Worm (Caenorhabditis elegans) whole organism, L4 larva: Measurements from ENCODE around the gene aman-1.
A peak's percentile ranks its signal among the peaks of the same experiment; 100 is the strongest.

Source experiments
- D1046.2 ChIP-seq: fragments of 200-800 bp; sonication (Bioruptor generic); IDR thresholded peaks from 2 replicates; pipeline ENCODE4 v1.3.6; 2022; ENCODE audit warnings: missing genetic modification characterization, missing compliant biosample characterization
- F26F4.8 ChIP-seq: fragments of 200-800 bp; sonication (Bioruptor generic); conservative IDR thresholded peaks from 2 replicates; pipeline ENCODE4 v1.3.6; 2022; ENCODE audit warnings: missing genetic modification characterization, missing compliant biosample characterization
- F49E8.2 ChIP-seq: sonication (generic microtip); optimal IDR thresholded peaks from 2 replicates; lab custom pipeline; 2016; ENCODE audit warnings: missing compliant biosample characterization, mild to moderate bottlenecking, missing genetic modification characterization, borderline replicate concordance
- T26A8.4 ChIP-seq: fragments of 200-800 bp; sonication (Bioruptor generic); IDR thresholded peaks from 2 replicates; pipeline ENCODE4 v1.3.6; 2022; ENCODE audit warnings: missing genetic modification characterization, missing compliant biosample characterization
- Y5F2A.4 ChIP-seq: fragments of 200-800 bp; sonication (Bioruptor generic); optimal IDR thresholded peaks from 2 replicates; lab custom pipeline; 2018; ENCODE audit warnings: mild to moderate bottlenecking, missing genetic modification characterization, missing compliant biosample characterization
- Y75B8A.6 ChIP-seq: fragments of 200-800 bp; sonication (Bioruptor generic); IDR thresholded peaks from 2 replicates; pipeline ENCODE4 v1.3.6; 2022; ENCODE audit warnings: missing genetic modification reagents, missing genetic modification characterization, missing compliant biosample characterization
- aly-2 ChIP-seq: sonication (generic microtip); optimal IDR thresholded peaks from 2 replicates; lab custom pipeline; 2018; ENCODE audit warnings: missing biosample characterization, missing genetic modification characterization
- ama-1 ChIP-seq: fragments of 150-350 bp; optimal IDR thresholded peaks from 2 replicates; lab custom pipeline; 2014; ENCODE audit warnings: inconsistent platforms, mixed read lengths
- arid-1 ChIP-seq: fragments of 200-800 bp; sonication (Bioruptor generic); conservative IDR thresholded peaks from 2 replicates; pipeline ENCODE4 v1.3.6; 2022; ENCODE audit warnings: missing genetic modification reagents, missing genetic modification characterization, missing compliant biosample characterization
- ceh-62 ChIP-seq: sonication (generic microtip); optimal IDR thresholded peaks from 2 replicates; lab custom pipeline; 2017; ENCODE audit warnings: missing biosample characterization, missing genetic modification characterization
- daf-12 ChIP-seq: fragments of 150-350 bp; optimal IDR thresholded peaks from 2 replicates; lab custom pipeline; 2014; ENCODE audit warnings: missing biosample characterization, missing genetic modification reagents, missing genetic modification characterization
- daf-16 ChIP-seq, 3 experiments: sonication (generic microtip); optimal IDR thresholded peaks; 2 replicates each; lab custom pipeline; 2016 to 2017; ENCODE audit warnings: missing genetic modification characterization in 3 of 3, missing genetic modification reagents in 3 of 3, mild to moderate bottlenecking in 2 of 3, missing compliant biosample characterization in 2 of 3, missing biosample characterization in 1 of 3, moderate library complexity in 1 of 3
- daf-19 ChIP-seq: fragments of 200-800 bp; sonication (Bioruptor generic); conservative IDR thresholded peaks from 2 replicates; pipeline ENCODE4 v1.3.6; 2022; ENCODE audit warnings: missing genetic modification characterization, missing compliant biosample characterization
- dmd-8 ChIP-seq: fragments of 200-800 bp; sonication (Bioruptor generic); IDR thresholded peaks from 2 replicates; pipeline ENCODE4 v1.3.6; 2022; ENCODE audit warnings: missing genetic modification characterization, missing compliant biosample characterization
- duxl-1 ChIP-seq: sonication (generic microtip); optimal IDR thresholded peaks from 2 replicates; lab custom pipeline; 2016; ENCODE audit warnings: mild to moderate bottlenecking, missing genetic modification characterization, moderate library complexity, missing compliant biosample characterization; ENCODE audit not compliant: poor library complexity
- dve-1 ChIP-seq: sonication (generic microtip); optimal IDR thresholded peaks from 2 replicates; lab custom pipeline; 2017; ENCODE audit warnings: antibody characterized with exemption, mild to moderate bottlenecking, missing genetic modification characterization, missing compliant biosample characterization; ENCODE audit not compliant: insufficient read depth
- egl-27 ChIP-seq: sonication (generic microtip); optimal IDR thresholded peaks from 3 replicates; lab custom pipeline; 2017; ENCODE audit warnings: missing biosample characterization, missing genetic modification reagents, missing genetic modification characterization
- fkh-10 ChIP-seq: fragments of 150-350 bp; optimal IDR thresholded peaks from 2 replicates; lab custom pipeline; 2014; ENCODE audit warnings: missing biosample characterization, missing genetic modification reagents, missing genetic modification characterization
- fos-1 ChIP-seq: fragments of 150-350 bp; optimal IDR thresholded peaks from 2 replicates; lab custom pipeline; 2014; ENCODE audit warnings: missing biosample characterization, missing genetic modification characterization
- gei-8 ChIP-seq: fragments of 200-800 bp; sonication (Bioruptor generic); optimal IDR thresholded peaks from 2 replicates; lab custom pipeline; 2018; ENCODE audit warnings: mild to moderate bottlenecking, missing genetic modification characterization, missing compliant biosample characterization
- hlh-11 ChIP-seq: fragments of 200-800 bp; sonication (Bioruptor generic); optimal IDR thresholded peaks from 2 replicates; lab custom pipeline; 2018; ENCODE audit warnings: mild to moderate bottlenecking, missing genetic modification characterization, missing compliant biosample characterization
- lim-7 ChIP-seq: fragments of 200-800 bp; sonication (Bioruptor generic); IDR thresholded peaks from 2 replicates; pipeline ENCODE4 v1.3.6; 2022; ENCODE audit warnings: missing genetic modification characterization, missing compliant biosample characterization
- lin-13 ChIP-seq: fragments of 150-350 bp; optimal IDR thresholded peaks from 2 replicates; lab custom pipeline; 2014; ENCODE audit warnings: missing biosample characterization, missing genetic modification reagents, missing genetic modification characterization
- lin-29 ChIP-seq: fragments of 200-800 bp; sonication (Bioruptor generic); IDR thresholded peaks from 2 replicates; pipeline ENCODE4 v1.3.6; 2022; ENCODE audit warnings: missing genetic modification reagents, missing genetic modification characterization, missing compliant biosample characterization
- lin-39 ChIP-seq: fragments of 150-350 bp; optimal IDR thresholded peaks from 2 replicates; lab custom pipeline; 2014; ENCODE audit warnings: missing biosample characterization, missing genetic modification reagents, missing genetic modification characterization
- lsy-2 ChIP-seq, 2 experiments: fragments of 150-350 bp in 1 of 2; sonication (generic microtip) in 1 of 2; optimal IDR thresholded peaks; 2 replicates each; lab custom pipeline; 2014 to 2017; ENCODE audit warnings: missing biosample characterization in 2 of 2, missing genetic modification characterization in 2 of 2
- madf-5 ChIP-seq, 2 experiments: fragments of 200-800 bp; sonication (Bioruptor generic); IDR thresholded peaks; 2 replicates each; pipeline ENCODE4 v1.3.6; 2022; ENCODE audit warnings: missing compliant biosample characterization in 2 of 2, missing genetic modification characterization in 2 of 2
- madf-9 ChIP-seq: fragments of 200-800 bp; sonication (Bioruptor generic); conservative IDR thresholded peaks from 2 replicates; pipeline ENCODE4 v1.3.6; 2022; ENCODE audit warnings: missing genetic modification reagents, missing genetic modification characterization, missing compliant biosample characterization
- mdt-29 ChIP-seq: fragments of 200-800 bp; sonication (Bioruptor generic); IDR thresholded peaks from 2 replicates; pipeline ENCODE4 v1.3.6; 2022; ENCODE audit warnings: missing genetic modification reagents, missing genetic modification characterization, missing compliant biosample characterization
- mep-1 ChIP-seq: fragments of 150-350 bp; sonication (generic microtip); optimal IDR thresholded peaks from 3 replicates; lab custom pipeline; 2014; ENCODE audit warnings: missing biosample characterization, missing genetic modification characterization
- nhr-237 ChIP-seq: sonication (generic microtip); optimal IDR thresholded peaks from 2 replicates; lab custom pipeline; 2017; ENCODE audit warnings: missing biosample characterization, missing genetic modification characterization
- nhr-42 ChIP-seq: fragments of 200-800 bp; sonication (Bioruptor generic); IDR thresholded peaks from 2 replicates; pipeline ENCODE4 v1.3.6; 2022; ENCODE audit warnings: missing genetic modification characterization, missing compliant biosample characterization
- nhr-48 ChIP-seq: sonication (generic microtip); optimal IDR thresholded peaks from 2 replicates; lab custom pipeline; 2016; ENCODE audit warnings: mild to moderate bottlenecking, missing genetic modification characterization, missing compliant biosample characterization
- nhr-76 ChIP-seq: fragments of 150-350 bp; optimal IDR thresholded peaks from 2 replicates; lab custom pipeline; 2014; ENCODE audit warnings: missing biosample characterization, missing genetic modification characterization
- pha-4 ChIP-seq, 2 experiments: fragments of 150-350 bp in 1 of 2; fragments of 200-800 bp in 1 of 2; sonication (Bioruptor generic) in 1 of 2; IDR thresholded peaks in 1 of 2; optimal IDR thresholded peaks in 1 of 2; 2 replicates each; pipeline versions ENCODE4 v1.3.6 to Lab custom; 2014 to 2022; ENCODE audit warnings: missing genetic modification characterization in 2 of 2, missing genetic modification reagents in 2 of 2, missing biosample characterization in 1 of 2, missing compliant biosample characterization in 1 of 2
- saeg-2 ChIP-seq: fragments of 200-800 bp; sonication (Bioruptor generic); IDR thresholded peaks from 2 replicates; pipeline ENCODE4 v1.3.6; 2022; ENCODE audit warnings: missing genetic modification reagents, missing genetic modification characterization, missing compliant biosample characterization
- set-16 ChIP-seq: fragments of 200-800 bp; sonication (Bioruptor generic); IDR thresholded peaks from 2 replicates; pipeline ENCODE4 v1.3.6; 2022; ENCODE audit warnings: missing genetic modification reagents, missing genetic modification characterization, missing compliant biosample characterization
- skn-1 ChIP-seq: fragments of 150-350 bp; optimal IDR thresholded peaks from 2 replicates; lab custom pipeline; 2014; ENCODE audit warnings: missing biosample characterization, missing genetic modification characterization
- snpc-1.2 ChIP-seq: fragments of 200-800 bp; sonication (Bioruptor generic); IDR thresholded peaks from 2 replicates; pipeline ENCODE4 v1.3.6; 2022; ENCODE audit warnings: missing genetic modification reagents, missing genetic modification characterization, missing compliant biosample characterization
- spr-1 ChIP-seq: sonication (generic microtip); optimal IDR thresholded peaks from 2 replicates; lab custom pipeline; 2016; ENCODE audit warnings: mild to moderate bottlenecking, missing genetic modification characterization, missing compliant biosample characterization
- tra-1 ChIP-seq: fragments of 200-800 bp; sonication (Bioruptor generic); IDR thresholded peaks from 2 replicates; pipeline ENCODE4 v1.3.6; 2022; ENCODE audit warnings: missing genetic modification reagents, missing genetic modification characterization, missing compliant biosample characterization
- unc-39 ChIP-seq: sonication (generic microtip); optimal IDR thresholded peaks from 2 replicates; lab custom pipeline; 2017; ENCODE audit warnings: missing biosample characterization, missing genetic modification characterization
- unc-62 ChIP-seq, 3 experiments: fragments of 150-350 bp in 1 of 3; sonication (generic microtip); optimal IDR thresholded peaks in 2 of 3; peaks in 1 of 3; 1 replicate in 1 of 3; 2 replicates in 2 of 3; lab custom pipeline; 2014 to 2017; ENCODE audit warnings: missing biosample characterization in 3 of 3, missing genetic modification characterization in 3 of 3, missing genetic modification reagents in 3 of 3, missing genotype in 1 of 3
- zfp-3 ChIP-seq: fragments of 200-800 bp; sonication (Bioruptor generic); conservative IDR thresholded peaks from 2 replicates; pipeline ENCODE4 v1.3.6; 2022; ENCODE audit warnings: missing genetic modification reagents, missing genetic modification characterization, missing compliant biosample characterization
- ztf-7 ChIP-seq: fragments of 150-350 bp; optimal IDR thresholded peaks from 2 replicates; lab custom pipeline; 2014; ENCODE audit warnings: missing biosample characterization, missing genetic modification characterization

The aman-1 gene

DNA sequence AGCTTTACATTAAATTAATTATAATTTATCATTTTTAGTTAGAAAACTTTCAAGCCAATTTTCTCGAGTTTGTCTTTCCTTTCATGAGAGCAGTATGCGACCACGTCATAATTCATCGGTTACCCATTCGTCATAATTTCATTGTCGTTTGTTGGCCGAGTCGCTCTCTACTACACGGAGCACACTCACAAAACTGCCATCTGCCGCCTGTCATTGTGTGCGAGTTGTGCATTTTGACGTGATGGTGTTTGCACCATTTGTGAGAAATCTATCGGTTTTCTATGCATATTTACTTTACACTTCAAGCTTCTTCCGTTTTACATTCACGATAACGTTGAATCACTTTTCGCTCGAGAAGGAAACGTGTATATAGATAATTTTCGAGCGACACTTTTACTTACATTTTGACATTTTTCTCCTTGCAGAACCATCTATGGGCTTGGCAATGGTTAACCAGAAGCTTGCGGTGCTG lies 26.1 kb upstream of the aman-1 start, which contains the start of gene dhhc-10 (continued):
- no peak for TF ChIP-seq arid-1 (GFP tag; lab: Robert Waterston, UW)
- no peak for TF ChIP-seq skn-1
- TF ChIP-seq F26F4.8 (GFP tag; lab: Robert Waterston, UW), result no peak
- TF ChIP-seq snpc-1.2 (GFP tag; lab: Robert Waterston, UW), result no peak
- no peak for TF ChIP-seq saeg-2
- no peak for TF ChIP-seq nhr-42 (GFP tag; lab: Robert Waterston, UW)
- TF ChIP-seq D1046.2 (GFP tag; lab: Robert Waterston, UW), result no peak
- TF ChIP-seq hlh-11 (tag; lab: Kevin White, UChicago), result peak; percentile 84
- TF ChIP-seq daf-19 (GFP tag; lab: Robert Waterston, UW), result no peak
- no peak for TF ChIP-seq ceh-62
- TF ChIP-seq dmd-8 (GFP tag; lab: Robert Waterston, UW), result no peak
- TF ChIP-seq gei-8 (GFP tag; lab: Kevin White, UChicago), result no peak
- TF ChIP-seq nhr-48 (tag; lab: Kevin White, UChicago), result no peak
- no peak for TF ChIP-seq spr-1 (tag; lab: Kevin White, UChicago)
- TF ChIP-seq fos-1 (tag; lab: Kevin White, UChicago), result no peak
- TF ChIP-seq Y5F2A.4 (GFP tag; lab: Kevin White, UChicago), result no peak
- TF ChIP-seq fkh-10 (GFP tag; lab: Kevin White, UChicago), result no peak
- TF ChIP-seq dve-1 (tag; lab: Kevin White, UChicago), result peak; percentile 83

DNA sequence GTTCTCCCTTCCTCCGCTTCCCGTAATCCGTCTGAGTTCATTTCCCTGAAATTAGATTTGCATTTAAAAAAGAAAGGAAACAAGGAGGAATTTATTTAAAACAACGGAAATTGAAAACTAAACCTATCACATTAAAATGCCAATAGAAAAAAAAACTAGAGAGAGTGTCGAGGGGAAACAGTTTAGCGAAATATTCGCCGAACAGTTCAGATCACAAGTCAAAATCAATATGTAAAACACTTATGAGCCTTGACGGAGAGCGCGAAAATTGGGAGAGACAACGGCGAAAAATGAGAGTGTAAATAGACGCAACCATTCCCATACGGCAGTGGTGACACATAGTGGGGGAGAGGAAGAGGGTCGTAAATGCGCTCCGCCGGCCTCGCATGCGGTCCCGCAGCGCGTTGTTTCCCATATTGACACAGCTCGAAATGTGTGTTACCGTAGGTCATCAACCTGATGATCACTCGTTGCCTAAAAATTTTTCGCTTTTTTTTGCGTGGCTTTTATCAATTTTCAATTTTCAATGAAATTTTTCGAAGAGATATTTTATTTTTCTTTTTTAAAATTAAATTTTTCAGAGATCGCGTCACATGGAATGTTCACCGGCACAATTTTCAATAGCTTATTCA lies 21.1 kb upstream of the aman-1 start, which contains the start of the genes dnj-14 and glit-1:
dnj-14 (minus strand) TSS at position 51 of the 632 bp plus-strand sequence.
glit-1 (plus strand) TSS at position 582 of the 632 bp plus-strand sequence.
- TF ChIP-seq mdt-29 (GFP tag; lab: Robert Waterston, UW) (peak; percentile 47; the same call in 1 of the 2 replicates), Y5F2A.4 (GFP tag; lab: Kevin White, UChicago) (no peak), Y75B8A.6 (no peak), tra-1 (GFP tag; lab: Robert Waterston, UW) (0 out of 2 replicates have a peak, but pooled peaks have one; percentile 39), fos-1 (tag; lab: Kevin White, UChicago) (no peak), lin-13 (GFP tag; lab: Kevin White, UChicago) (peak; percentile 87), lin-39 (tag; lab: Kevin White, UChicago) (no peak), hlh-11 (tag; lab: Kevin White, UChicago) (peak; percentile 98), nhr-76 (tag; lab: Kevin White, UChicago) (no peak), lsy-2 (tag; optimal IDR thresholded peaks at IDR 0.05; lab: Kevin White, UChicago) (peak; percentile 95 to 98), pha-4 (GFP tag; IDR thresholded peaks at IDR 0.05; lab: Robert Waterston, UW) (peak; percentile 71), pha-4 (tag; optimal IDR thresholded peaks at IDR 0.05; lab: Kevin White, UChicago) (no peak), ama-1 (lab: Kevin White, UChicago) (peak; percentile 16), zfp-3 (GFP tag; lab: Robert Waterston, UW) (no peak), nhr-237 (tag; lab: Kevin White, UChicago) (no peak), madf-9 (GFP tag; lab: Robert Waterston, UW) (peak; percentile 72), lim-7 (GFP tag; lab: Robert Waterston, UW) (0 out of 2 replicates have a peak, but pooled peaks have one; percentile 11), saeg-2 (peak; percentile 80), snpc-1.2 (GFP tag; lab: Robert Waterston, UW) (no peak), F49E8.2 (tag; lab: Kevin White, UChicago) (no peak), aly-2 (no peak), daf-12 (no peak), arid-1 (GFP tag; lab: Robert Waterston, UW) (peak; percentile 30; the same call in 1 of the 2 replicates), duxl-1 (tag; lab: Kevin White, UChicago) (peak; percentile 80), ztf-7 (tag; lab: Kevin White, UChicago) (peak; percentile 67), spr-1 (tag; lab: Kevin White, UChicago) (peak; percentile 49), mep-1 (tag; lab: Kevin White, UChicago) (peak; percentile 94), madf-5 (GFP tag; IDR thresholded peaks at IDR 0.05; lab: Robert Waterston, UW) (0 out of 4 replicates have a peak, but pooled peaks of 1 of the 2 experiments have one; percentile 40), set-16 (GFP tag; lab: Robert Waterston, UW) (peak; percentile 57; the same call in 1 of the 2 replicates), daf-16 (GFP tag; optimal IDR thresholded peaks at IDR 0.05; lab: Kevin White, UChicago) (peak; percentile 33 to 46), daf-16 (tag; optimal IDR thresholded peaks at IDR 0.05; lab: Kevin White, UChicago) (peak; percentile 96), egl-27 (tag; lab: Kevin White, UChicago) (no peak), unc-62 (GFP tag; optimal IDR thresholded peaks at IDR 0.05 in 1 of 2; lab: Kevin White, UChicago) (peak in 1 of 2 experiments; percentile 86), unc-62 (tag; optimal IDR thresholded peaks at IDR 0.05; lab: Kevin White, UChicago) (no peak), T26A8.4 (GFP tag; lab: Robert Waterston, UW) (peak; percentile 82), lin-29 (no peak), unc-39 (tag; lab: Kevin White, UChicago) (no peak)
